Worm (Caenorhabditis elegans): ENCODE measurements around the gene Y53G8AL.4.

Y53G8AL.4 gene

ce11 chrIII:3279304-3279703 is 28.9 kb upstream of the Y53G8AL.4 start (continued):
- TF ChIP-seq hmg-1.1 (GFP tag; IDR thresholded peaks at IDR 0.05) (peak; percentile 73), lir-3 (tag; optimal IDR thresholded peaks at IDR 0.05) (no peak), nhr-111 (GFP tag; optimal IDR thresholded peaks at IDR 0.05) (no peak), R02D3.7 (tag; optimal IDR thresholded peaks at IDR 0.05) (no peak), mdl-1 (tag; optimal IDR thresholded peaks at IDR 0.05) (peak in 1 of 2 experiments; percentile 49), ZK546.5 (tag; optimal IDR thresholded peaks at IDR 0.05) (no peak), daf-19 (GFP tag; conservative IDR thresholded peaks at IDR 0.05) (no peak), lim-7 (GFP tag; IDR thresholded peaks at IDR 0.05) (no peak), snpc-4 (tag; optimal IDR thresholded peaks at IDR 0.05) (no peak), F44E2.7 (GFP tag; IDR thresholded peaks at IDR 0.05) (no peak)

DNA sequence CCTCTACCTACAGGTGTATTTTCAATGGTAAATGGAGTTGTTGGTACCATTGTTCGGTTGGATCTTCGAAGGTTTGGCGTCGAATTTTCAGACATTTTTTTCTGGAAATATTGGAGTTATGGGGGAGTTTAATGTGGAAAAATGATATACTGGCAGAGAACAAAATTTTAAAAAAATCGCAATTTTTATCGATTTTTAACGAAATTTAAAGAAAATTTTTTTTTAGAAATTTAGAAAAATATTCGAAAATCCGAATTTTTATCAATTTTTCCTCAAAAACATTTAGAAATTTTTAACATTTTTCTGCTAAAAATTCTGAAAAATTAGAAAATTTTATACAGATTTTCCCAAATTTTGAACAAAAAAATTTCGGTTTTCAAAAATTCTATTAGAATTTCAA is 28.2 kb upstream of the Y53G8AL.4 start, which contains the start of gene Y53G8AM.8:
Gene Y53G8AM.8, minus strand, starts transcription at position 101 of the 400 bp plus-strand sequence.
- TF ChIP-seq lin-39 (tag; optimal IDR thresholded peaks at IDR 0.05) (no peak), zfp-2 (tag; optimal IDR thresholded peaks at IDR 0.05) (no peak), ceh-44 (GFP tag; IDR thresholded peaks at IDR 0.05) (no peak), hlh-30 (tag; optimal IDR thresholded peaks at IDR 0.05; ENCODE audit: insufficient read depth) (no peak), dve-1 (tag; optimal IDR thresholded peaks at IDR 0.05; ENCODE audit: insufficient read depth) (no peak), tra-1 (GFP tag; IDR thresholded peaks at IDR 0.05) (no peak), lir-3 (tag; optimal IDR thresholded peaks at IDR 0.05) (no peak), nhr-41 (GFP tag; IDR thresholded peaks at IDR 0.05) (no peak), unc-130 (GFP tag; optimal IDR thresholded peaks at IDR 0.05) (no peak), nhr-102 (tag; optimal IDR thresholded peaks at IDR 0.05) (no peak), lin-15B (tag; optimal IDR thresholded peaks at IDR 0.05) (no peak), ama-1 (optimal IDR thresholded peaks at IDR 0.05) (no peak), zfp-3 (GFP tag; conservative IDR thresholded peaks at IDR 0.05) (no peak), zag-1 (tag; optimal IDR thresholded peaks at IDR 0.05) (no peak), nhr-76 (tag; optimal IDR thresholded peaks at IDR 0.05) (no peak), duxl-1 (tag; optimal IDR thresholded peaks at IDR 0.05; ENCODE audit: poor library complexity) (no peak), mxl-3 (GFP tag; optimal IDR thresholded peaks at IDR 0.05) (no peak)

ce11 chrIII:3273141-3273540 is 22.7 kb upstream of the Y53G8AL.4 start:
- TF ChIP-seq nhr-11 (tag; optimal IDR thresholded peaks at IDR 0.05) (peak; percentile 28), ceh-44 (GFP tag; IDR thresholded peaks at IDR 0.05) (no peak), ceh-32 (tag; optimal IDR thresholded peaks at IDR 0.05; ENCODE audit: poor library complexity) (no peak), vab-7 (GFP tag; IDR thresholded peaks at IDR 0.05) (no peak), zfp-3 (GFP tag; conservative IDR thresholded peaks at IDR 0.05) (no peak), nhr-25 (tag; optimal IDR thresholded peaks at IDR 0.05; ENCODE audit: borderline replicate concordance, insufficient read depth) (no peak), madf-5 (GFP tag; IDR thresholded peaks at IDR 0.05) (no peak), ceh-20 (GFP tag; IDR thresholded peaks at IDR 0.05) (no peak), hmg-1.1 (GFP tag; IDR thresholded peaks at IDR 0.05) (0 out of 2 replicates have a peak, but pooled peaks have one; percentile 25), lsy-2 (tag; optimal IDR thresholded peaks at IDR 0.05) (peak in 1 of 2 experiments; percentile 58), nhr-48 (tag; optimal IDR thresholded peaks at IDR 0.05) (no peak), daf-12 (tag; optimal IDR thresholded peaks at IDR 0.05) (no peak), nhr-28 (tag; optimal IDR thresholded peaks at IDR 0.05) (peak; percentile 60), cey-2 (tag; optimal IDR thresholded peaks at IDR 0.05; ENCODE audit: borderline replicate concordance, insufficient read depth) (no peak), nhr-77 (tag; optimal IDR thresholded peaks at IDR 0.05) (no peak), hlh-11 (tag; optimal IDR thresholded peaks at IDR 0.05) (peak; percentile 37), snpc-4 (tag; optimal IDR thresholded peaks at IDR 0.05) (no peak), lim-7 (GFP tag; IDR thresholded peaks at IDR 0.05) (no peak), madf-9 (GFP tag; conservative IDR thresholded peaks at IDR 0.05) (no peak), mxl-3 (GFP tag; optimal IDR thresholded peaks at IDR 0.05) (no peak), fkh-10 (GFP tag; optimal IDR thresholded peaks at IDR 0.05) (no peak), Y105C5A.15 (GFP tag; IDR thresholded peaks at IDR 0.05) (no peak), lin-29 (GFP tag; IDR thresholded peaks at IDR 0.05) (no peak), ceh-62 (tag; optimal IDR thresholded peaks at IDR 0.05) (no peak), ztf-7 (tag; optimal IDR thresholded peaks at IDR 0.05) (no peak), unc-130 (GFP tag; optimal IDR thresholded peaks at IDR 0.05) (no peak), F26F4.8 (GFP tag; conservative IDR thresholded peaks at IDR 0.05) (no peak), Y5F2A.4 (GFP tag; optimal IDR thresholded peaks at IDR 0.05) (no peak), arid-1 (GFP tag; conservative IDR thresholded peaks at IDR 0.05) (no peak)
